Worm (Caenorhabditis elegans) whole organism, L4 larva: Measurements from ENCODE around the gene chk-1.

Experiments
- D1046.2 ChIP-seq: fragments of 200-800 bp; sonication (Bioruptor generic); IDR thresholded peaks from 2 replicates; pipeline ENCODE4 v1.3.6; 2022; ENCODE audit warnings: missing genetic modification characterization, missing compliant biosample characterization
- F37D6.2 ChIP-seq: sonication (generic microtip); optimal IDR thresholded peaks from 2 replicates; lab custom pipeline; 2016; ENCODE audit warnings: mild to moderate bottlenecking, missing genetic modification characterization, missing compliant biosample characterization
- F44E2.7 ChIP-seq: fragments of 200-800 bp; sonication (Bioruptor generic); IDR thresholded peaks from 2 replicates; pipeline ENCODE4 v2.1.2; 2022; ENCODE audit warnings: missing genetic modification characterization, missing compliant biosample characterization
- F49E8.2 ChIP-seq: sonication (generic microtip); optimal IDR thresholded peaks from 2 replicates; lab custom pipeline; 2016; ENCODE audit warnings: missing compliant biosample characterization, mild to moderate bottlenecking, missing genetic modification characterization, borderline replicate concordance
- T20F7.1 ChIP-seq: fragments of 200-800 bp; sonication (Bioruptor generic); optimal IDR thresholded peaks from 2 replicates; lab custom pipeline; 2018; ENCODE audit warnings: mild to moderate bottlenecking, missing genetic modification characterization, missing compliant biosample characterization
- Y48G9A.11 ChIP-seq: fragments of 200-800 bp; sonication (Bioruptor generic); IDR thresholded peaks from 2 replicates; pipeline ENCODE4 v1.3.6; 2022; ENCODE audit warnings: missing genetic modification reagents, missing genetic modification characterization, missing compliant biosample characterization
- Y75B8A.6 ChIP-seq: fragments of 200-800 bp; sonication (Bioruptor generic); IDR thresholded peaks from 2 replicates; pipeline ENCODE4 v1.3.6; 2022; ENCODE audit warnings: missing genetic modification reagents, missing genetic modification characterization, missing compliant biosample characterization
- aha-1 ChIP-seq: fragments of 150-350 bp; peaks from one replicate; lab custom pipeline; 2014; ENCODE audit warnings: missing biosample characterization, missing genetic modification characterization
- arid-1 ChIP-seq: fragments of 200-800 bp; sonication (Bioruptor generic); conservative IDR thresholded peaks from 2 replicates; pipeline ENCODE4 v1.3.6; 2022; ENCODE audit warnings: missing genetic modification reagents, missing genetic modification characterization, missing compliant biosample characterization
- ceh-28 ChIP-seq: fragments of 150-350 bp; optimal IDR thresholded peaks from 2 replicates; lab custom pipeline; 2014; ENCODE audit warnings: missing biosample characterization, missing genetic modification reagents, missing genetic modification characterization
- ceh-82 ChIP-seq: sonication (generic microtip); optimal IDR thresholded peaks from 2 replicates; lab custom pipeline; 2017; ENCODE audit warnings: missing biosample characterization, missing genetic modification characterization
- cey-2 ChIP-seq: sonication (generic microtip); optimal IDR thresholded peaks from 3 replicates; lab custom pipeline; 2017; ENCODE audit warnings: missing genetic modification characterization, mild to moderate bottlenecking, missing compliant biosample characterization, antibody characterized with exemption, borderline replicate concordance; ENCODE audit not compliant: insufficient read depth
- daf-12 ChIP-seq: fragments of 150-350 bp; optimal IDR thresholded peaks from 2 replicates; lab custom pipeline; 2014; ENCODE audit warnings: missing biosample characterization, missing genetic modification reagents, missing genetic modification characterization
- daf-19 ChIP-seq: fragments of 200-800 bp; sonication (Bioruptor generic); conservative IDR thresholded peaks from 2 replicates; pipeline ENCODE4 v1.3.6; 2022; ENCODE audit warnings: missing genetic modification characterization, missing compliant biosample characterization
- dmd-9 ChIP-seq: fragments of 200-800 bp; sonication (Bioruptor generic); IDR thresholded peaks from 2 replicates; pipeline ENCODE4 v1.3.6; 2022; ENCODE audit warnings: missing genetic modification reagents, missing genetic modification characterization, missing compliant biosample characterization
- dpl-1 ChIP-seq: fragments of 150-350 bp; optimal IDR thresholded peaks from 2 replicates; lab custom pipeline; 2014; ENCODE audit warnings: missing biosample characterization, missing genetic modification reagents, missing genetic modification characterization
- dve-1 ChIP-seq: sonication (generic microtip); optimal IDR thresholded peaks from 2 replicates; lab custom pipeline; 2017; ENCODE audit warnings: antibody characterized with exemption, mild to moderate bottlenecking, missing genetic modification characterization, missing compliant biosample characterization; ENCODE audit not compliant: insufficient read depth
- egl-27 ChIP-seq: sonication (generic microtip); optimal IDR thresholded peaks from 3 replicates; lab custom pipeline; 2017; ENCODE audit warnings: missing biosample characterization, missing genetic modification reagents, missing genetic modification characterization
- egl-43 ChIP-seq: fragments of 200-800 bp; sonication (Bioruptor generic); IDR thresholded peaks from 2 replicates; pipeline ENCODE4 v1.3.6; 2022; ENCODE audit warnings: missing genetic modification reagents, missing genetic modification characterization, missing compliant biosample characterization
- hif-1 ChIP-seq, 2 experiments: sonication (generic microtip); optimal IDR thresholded peaks; 2 replicates each; lab custom pipeline; 2016 to 2017; ENCODE audit warnings: missing compliant biosample characterization in 2 of 2, missing genetic modification characterization in 2 of 2, missing genetic modification reagents in 2 of 2, missing genotype in 2 of 2, mild to moderate bottlenecking in 1 of 2
- hlh-11 ChIP-seq: fragments of 200-800 bp; sonication (Bioruptor generic); optimal IDR thresholded peaks from 2 replicates; lab custom pipeline; 2018; ENCODE audit warnings: mild to moderate bottlenecking, missing genetic modification characterization, missing compliant biosample characterization
- lim-7 ChIP-seq: fragments of 200-800 bp; sonication (Bioruptor generic); IDR thresholded peaks from 2 replicates; pipeline ENCODE4 v1.3.6; 2022; ENCODE audit warnings: missing genetic modification characterization, missing compliant biosample characterization
- lin-1 ChIP-seq: fragments of 200-800 bp; sonication (Bioruptor generic); IDR thresholded peaks from 2 replicates; pipeline ENCODE4 v1.3.6; 2022; ENCODE audit warnings: missing genetic modification reagents, missing genetic modification characterization, missing compliant biosample characterization
- lin-39 ChIP-seq: fragments of 150-350 bp; optimal IDR thresholded peaks from 2 replicates; lab custom pipeline; 2014; ENCODE audit warnings: missing biosample characterization, missing genetic modification reagents, missing genetic modification characterization
- lir-3 ChIP-seq: sonication (generic microtip); optimal IDR thresholded peaks from 2 replicates; lab custom pipeline; 2016; ENCODE audit warnings: mild to moderate bottlenecking, missing genetic modification characterization, missing compliant biosample characterization
- mdt-29 ChIP-seq: fragments of 200-800 bp; sonication (Bioruptor generic); IDR thresholded peaks from 2 replicates; pipeline ENCODE4 v1.3.6; 2022; ENCODE audit warnings: missing genetic modification reagents, missing genetic modification characterization, missing compliant biosample characterization
- mep-1 ChIP-seq: fragments of 150-350 bp; sonication (generic microtip); optimal IDR thresholded peaks from 3 replicates; lab custom pipeline; 2014; ENCODE audit warnings: missing biosample characterization, missing genetic modification characterization
- mes-2 ChIP-seq: sonication (generic microtip); optimal IDR thresholded peaks from 2 replicates; lab custom pipeline; 2016; ENCODE audit warnings: missing genotype, mild to moderate bottlenecking, missing genetic modification characterization, missing compliant biosample characterization; ENCODE audit not compliant: poor library complexity, severe bottlenecking
- nhr-10 ChIP-seq: fragments of 150-350 bp; optimal IDR thresholded peaks from 2 replicates; lab custom pipeline; 2014; ENCODE audit warnings: missing biosample characterization, missing genetic modification characterization
- nhr-41 ChIP-seq: fragments of 200-800 bp; sonication (Bioruptor generic); IDR thresholded peaks from 2 replicates; pipeline ENCODE4 v1.3.6; 2022; ENCODE audit warnings: missing genetic modification reagents, missing genetic modification characterization, missing compliant biosample characterization
- nhr-48 ChIP-seq: sonication (generic microtip); optimal IDR thresholded peaks from 2 replicates; lab custom pipeline; 2016; ENCODE audit warnings: mild to moderate bottlenecking, missing genetic modification characterization, missing compliant biosample characterization
- rbr-2 ChIP-seq: sonication (generic microtip); optimal IDR thresholded peaks from 2 replicates; lab custom pipeline; 2016; ENCODE audit warnings: missing genotype, missing genetic modification characterization, missing compliant biosample characterization
- sdz-12 ChIP-seq: fragments of 200-800 bp; sonication (Bioruptor generic); optimal IDR thresholded peaks from 2 replicates; lab custom pipeline; 2018; ENCODE audit warnings: mild to moderate bottlenecking, missing genetic modification characterization, missing compliant biosample characterization
- spr-1 ChIP-seq: sonication (generic microtip); optimal IDR thresholded peaks from 2 replicates; lab custom pipeline; 2016; ENCODE audit warnings: mild to moderate bottlenecking, missing genetic modification characterization, missing compliant biosample characterization
- spr-3 ChIP-seq: fragments of 200-800 bp; sonication (Bioruptor generic); optimal IDR thresholded peaks from 2 replicates; lab custom pipeline; 2018; ENCODE audit warnings: mild to moderate bottlenecking, missing genetic modification characterization, missing compliant biosample characterization
- unc-130 ChIP-seq: sonication (generic microtip); optimal IDR thresholded peaks from 2 replicates; lab custom pipeline; 2016; ENCODE audit warnings: missing genetic modification reagents, missing genetic modification characterization, missing compliant biosample characterization
- unc-39 ChIP-seq: sonication (generic microtip); optimal IDR thresholded peaks from 2 replicates; lab custom pipeline; 2017; ENCODE audit warnings: missing biosample characterization, missing genetic modification characterization
- zag-1 ChIP-seq: fragments of 150-350 bp; optimal IDR thresholded peaks from 2 replicates; lab custom pipeline; 2014; ENCODE audit warnings: missing biosample characterization, missing genetic modification characterization
- zfp-2 ChIP-seq: sonication (generic microtip); optimal IDR thresholded peaks from 2 replicates; lab custom pipeline; 2016; ENCODE audit warnings: mild to moderate bottlenecking, missing genetic modification characterization, missing compliant biosample characterization
- zip-11 ChIP-seq: fragments of 200-800 bp; sonication (Bioruptor generic); IDR thresholded peaks from 2 replicates; pipeline ENCODE4 v1.3.6; 2022; ENCODE audit warnings: missing genetic modification characterization, missing compliant biosample characterization
- zip-2 ChIP-seq: fragments of 150-350 bp; optimal IDR thresholded peaks from 2 replicates; lab custom pipeline; 2014; ENCODE audit warnings: missing biosample characterization, missing genetic modification characterization
- ztf-11 ChIP-seq: fragments of 150-350 bp; optimal IDR thresholded peaks from 2 replicates; lab custom pipeline; 2014; ENCODE audit warnings: missing biosample characterization, missing genetic modification characterization

Gene chk-1

ce11 chrV:3743172-3743626 is 16.1 kb downstream of the chk-1 start, which contains the start of gene mtm-9 (continued):
- no peak for TF ChIP-seq ceh-82
- TF ChIP-seq D1046.2 (GFP tag; lab: Robert Waterston, UW), result no peak
- TF ChIP-seq F49E8.2, result no peak
- no peak for TF ChIP-seq lir-3 (tag; lab: Kevin White, UChicago)
- peak; percentile 31 for TF ChIP-seq dve-1
- TF ChIP-seq ceh-28 (tag; lab: Kevin White, UChicago), result no peak
- peak; percentile 93 for TF ChIP-seq dpl-1 (GFP tag; lab: Kevin White, UChicago)
- TF ChIP-seq spr-3 (GFP tag; lab: Kevin White, UChicago), result no peak

- TF ChIP-seq aha-1 (peak; percentile 51), nhr-10 (tag; lab: Kevin White, UChicago) (no peak)
Observed at ce11 chrV:3739302-3739701, 20.0 kb downstream of the chk-1 start, which contains the start of gene hpo-36. Gene hpo-36 (minus strand): TSS chrV:3739402.

ce11 chrV:3738409-3738808 is 20.9 kb downstream of the chk-1 start:
- TF ChIP-seq cey-2 (tag; lab: Kevin White, UChicago), result no peak
- TF ChIP-seq arid-1 (GFP tag; lab: Robert Waterston, UW), result no peak
- no peak for TF ChIP-seq dmd-9
- no peak for TF ChIP-seq lin-39 (tag; lab: Kevin White, UChicago)
- no peak for TF ChIP-seq mdt-29
- TF ChIP-seq F37D6.2 (tag; lab: Kevin White, UChicago), result no peak
- no peak for TF ChIP-seq T20F7.1
- no peak for TF ChIP-seq mep-1 (tag; lab: Kevin White, UChicago)
- TF ChIP-seq Y75B8A.6, result no peak
- TF ChIP-seq rbr-2 (tag; lab: Kevin White, UChicago), result no peak
- TF ChIP-seq hif-1 (tag; optimal IDR thresholded peaks at IDR 0.05; lab: Kevin White, UChicago), result no peak
- TF ChIP-seq unc-130 (GFP tag; lab: Kevin White, UChicago), result no peak
- no peak for TF ChIP-seq lim-7 (GFP tag; lab: Robert Waterston, UW)
- TF ChIP-seq unc-39 (tag; lab: Kevin White, UChicago), result no peak
- TF ChIP-seq mes-2 (tag; lab: Kevin White, UChicago), result no peak
- TF ChIP-seq sdz-12, result no peak
- TF ChIP-seq hlh-11 (tag; lab: Kevin White, UChicago), result no peak
- TF ChIP-seq zip-2 (tag; lab: Kevin White, UChicago), result no peak
- no peak for TF ChIP-seq zip-11 (GFP tag; lab: Robert Waterston, UW)

ce11 chrV:3724772-3725171 is 34.5 kb downstream of the chk-1 start, which contains the start of gene str-30:
Gene str-30 (plus strand): TSS chrV:3725072.
- TF ChIP-seq lin-1 (no peak), zip-2 (tag; lab: Kevin White, UChicago) (no peak), dpl-1 (GFP tag; lab: Kevin White, UChicago) (no peak), nhr-41 (GFP tag; lab: Robert Waterston, UW) (no peak), zag-1 (tag; lab: Kevin White, UChicago) (no peak), daf-12 (tag; lab: Kevin White, UChicago) (no peak), spr-1 (tag; lab: Kevin White, UChicago) (no peak), nhr-48 (no peak), Y48G9A.11 (GFP tag; lab: Robert Waterston, UW) (no peak), egl-27 (tag; lab: Kevin White, UChicago) (no peak), unc-130 (GFP tag; lab: Kevin White, UChicago) (no peak), mep-1 (tag; lab: Kevin White, UChicago) (no peak), ztf-11 (tag; lab: Kevin White, UChicago) (no peak), egl-43 (GFP tag; lab: Robert Waterston, UW) (no peak), zip-11 (GFP tag; lab: Robert Waterston, UW) (no peak), daf-19 (GFP tag; lab: Robert Waterston, UW) (no peak), zfp-2 (no peak), dve-1 (no peak), spr-3 (GFP tag; lab: Kevin White, UChicago) (no peak), F44E2.7 (GFP tag; lab: Robert Waterston, UW) (no peak)
